Worm (Caenorhabditis elegans) whole organism, midembryonic: ENCODE data around the gene srh-39.

Experiments
- cog-1 ChIP-seq: sonication (generic microtip); optimal IDR thresholded peaks from 2 replicates; lab custom pipeline; 2016; ENCODE audit warnings: missing genetic modification characterization, missing compliant biosample characterization
- flt-1 ChIP-seq: fragments of 200-800 bp; sonication (Bioruptor generic); IDR thresholded peaks from 2 replicates; pipeline ENCODE4 v1.3.6; 2022; ENCODE audit warnings: missing genetic modification characterization, missing compliant biosample characterization
- klf-2 ChIP-seq: fragments of 200-800 bp; sonication (Bioruptor generic); conservative IDR thresholded peaks from 2 replicates; pipeline ENCODE4 v1.3.6; 2022; ENCODE audit warnings: missing genetic modification reagents, missing genetic modification characterization, missing compliant biosample characterization
- med-1 ChIP-seq: sonication (generic microtip); optimal IDR thresholded peaks from 2 replicates; lab custom pipeline; 2017; ENCODE audit warnings: missing genetic modification characterization, mild to moderate bottlenecking, missing compliant biosample characterization, antibody characterized with exemption, missing genetic modification reagents; ENCODE audit not compliant: insufficient read depth
- ref-1 ChIP-seq: fragments of 200-800 bp; sonication (Bioruptor generic); conservative IDR thresholded peaks from 2 replicates; pipeline ENCODE4 v1.3.6; 2022; ENCODE audit warnings: missing genetic modification reagents, missing genetic modification characterization, missing compliant biosample characterization
- tab-1 ChIP-seq: fragments of 200-800 bp; sonication (Bioruptor generic); IDR thresholded peaks from 2 replicates; pipeline ENCODE4 v1.3.6; 2022; ENCODE audit warnings: missing genetic modification characterization, missing compliant biosample characterization
- ztf-23 ChIP-seq: fragments of 200-800 bp; sonication (Bioruptor generic); IDR thresholded peaks from 2 replicates; pipeline ENCODE4 v1.3.6; 2022; ENCODE audit warnings: missing genetic modification reagents, missing genetic modification characterization, missing compliant biosample characterization
- ztf-29 ChIP-seq: fragments of 200-800 bp; sonication (Bioruptor generic); IDR thresholded peaks from 2 replicates; pipeline ENCODE4 v1.3.6; 2022; ENCODE audit warnings: missing genetic modification reagents, missing genetic modification characterization, missing compliant biosample characterization

DNA sequence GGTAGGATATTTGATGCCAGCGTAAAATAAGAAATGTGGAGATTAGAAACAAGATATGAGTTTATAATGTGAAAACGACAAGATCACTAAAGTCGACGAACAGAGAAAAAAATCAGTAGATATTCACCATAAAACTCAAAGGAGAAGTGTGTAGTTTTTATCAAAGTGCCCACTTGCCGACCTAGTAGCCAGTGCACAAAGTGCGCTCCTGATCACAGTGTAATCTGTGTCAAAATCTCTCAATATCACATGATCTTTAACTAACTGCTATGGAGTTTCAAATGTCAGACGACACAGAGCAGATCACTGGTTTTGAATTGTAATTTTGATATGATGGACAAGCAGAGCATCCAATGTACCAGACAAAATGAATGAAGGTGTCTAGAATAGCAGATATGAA is 44.9 kb downstream of the srh-39 start:
- TF ChIP-seq ztf-29 (GFP tag; lab: Robert Waterston, UW) (no peak), flt-1 (GFP tag; lab: Robert Waterston, UW) (no peak), tab-1 (GFP tag; lab: Robert Waterston, UW) (no peak), klf-2 (GFP tag; lab: Robert Waterston, UW) (no peak), med-1 (GFP tag; lab: Kevin White, UChicago) (no peak), ztf-23 (no peak), ref-1 (GFP tag; lab: Robert Waterston, UW) (no peak), cog-1 (no peak)
